Worm (Caenorhabditis elegans) whole organism, L4 larva: ENCODE results near the gene ints-11.
A peak's percentile ranks its signal among the peaks of the same experiment; 100 is the strongest.

Source experiments
- F26F4.8 ChIP-seq: fragments of 200-800 bp; sonication (Bioruptor generic); conservative IDR thresholded peaks from 2 replicates; pipeline ENCODE4 v1.3.6; 2022; ENCODE audit warnings: missing genetic modification characterization, missing compliant biosample characterization
- Y48G9A.11 ChIP-seq: fragments of 200-800 bp; sonication (Bioruptor generic); IDR thresholded peaks from 2 replicates; pipeline ENCODE4 v1.3.6; 2022; ENCODE audit warnings: missing genetic modification reagents, missing genetic modification characterization, missing compliant biosample characterization
- fos-1 ChIP-seq: fragments of 150-350 bp; optimal IDR thresholded peaks from 2 replicates; lab custom pipeline; 2014; ENCODE audit warnings: missing biosample characterization, missing genetic modification characterization
- lin-29 ChIP-seq: fragments of 200-800 bp; sonication (Bioruptor generic); IDR thresholded peaks from 2 replicates; pipeline ENCODE4 v1.3.6; 2022; ENCODE audit warnings: missing genetic modification reagents, missing genetic modification characterization, missing compliant biosample characterization
- lsy-2 ChIP-seq, 2 experiments: fragments of 150-350 bp in 1 of 2; sonication (generic microtip) in 1 of 2; optimal IDR thresholded peaks; 2 replicates each; lab custom pipeline; 2014 to 2017; ENCODE audit warnings: missing biosample characterization in 2 of 2, missing genetic modification characterization in 2 of 2
- mdl-1 ChIP-seq, 2 experiments: fragments of 150-350 bp in 1 of 2; sonication (generic microtip) in 1 of 2; optimal IDR thresholded peaks; 2 replicates each; lab custom pipeline; 2014 to 2017; ENCODE audit warnings: missing biosample characterization in 2 of 2, missing genetic modification characterization in 2 of 2
- pha-4 ChIP-seq, 2 experiments: fragments of 150-350 bp in 1 of 2; fragments of 200-800 bp in 1 of 2; sonication (Bioruptor generic) in 1 of 2; IDR thresholded peaks in 1 of 2; optimal IDR thresholded peaks in 1 of 2; 2 replicates each; pipeline versions ENCODE4 v1.3.6 to Lab custom; 2014 to 2022; ENCODE audit warnings: missing genetic modification characterization in 2 of 2, missing genetic modification reagents in 2 of 2, missing biosample characterization in 1 of 2, missing compliant biosample characterization in 1 of 2
- skn-1 ChIP-seq: fragments of 150-350 bp; optimal IDR thresholded peaks from 2 replicates; lab custom pipeline; 2014; ENCODE audit warnings: missing biosample characterization, missing genetic modification characterization
- unc-62 ChIP-seq, 3 experiments: fragments of 150-350 bp in 1 of 3; sonication (generic microtip); optimal IDR thresholded peaks in 2 of 3; peaks in 1 of 3; 1 replicate in 1 of 3; 2 replicates in 2 of 3; lab custom pipeline; 2014 to 2017; ENCODE audit warnings: missing biosample characterization in 3 of 3, missing genetic modification characterization in 3 of 3, missing genetic modification reagents in 3 of 3, missing genotype in 1 of 3
- zfp-2 ChIP-seq: sonication (generic microtip); optimal IDR thresholded peaks from 2 replicates; lab custom pipeline; 2016; ENCODE audit warnings: mild to moderate bottlenecking, missing genetic modification characterization, missing compliant biosample characterization

ce11 chrII:8143278-8143931 is at the start of gene ints-11, which contains the start of gene rpl-10:
- TF ChIP-seq skn-1 (tag; lab: Kevin White, UChicago) (no peak), Y48G9A.11 (GFP tag; lab: Robert Waterston, UW) (no peak), pha-4 (GFP tag; IDR thresholded peaks at IDR 0.05; lab: Robert Waterston, UW) (no peak), pha-4 (tag; optimal IDR thresholded peaks at IDR 0.05; lab: Kevin White, UChicago) (no peak), F26F4.8 (no peak), mdl-1 (tag; optimal IDR thresholded peaks at IDR 0.05; lab: Kevin White, UChicago) (no peak), lsy-2 (tag; optimal IDR thresholded peaks at IDR 0.05; lab: Kevin White, UChicago) (peak in 1 of 2 experiments; percentile 97), unc-62 (GFP tag; optimal IDR thresholded peaks at IDR 0.05 in 1 of 2; lab: Kevin White, UChicago) (no peak), unc-62 (tag; optimal IDR thresholded peaks at IDR 0.05; lab: Kevin White, UChicago) (no peak), zfp-2 (tag; lab: Kevin White, UChicago) (no peak), fos-1 (tag; lab: Kevin White, UChicago) (no peak), lin-29 (GFP tag; lab: Robert Waterston, UW) (no peak)
